Worm (Caenorhabditis elegans): Measurements from ENCODE around the gene fbxa-63.

fbxa-63 gene

ce11 chrIII:1271378-1271926 is 28.1 kb downstream of the fbxa-63 start, which contains the start of gene fbxa-31:
Gene fbxa-31 (minus strand): TSS chrIII:1271428.
- TF ChIP-seq cebp-1 (GFP tag; IDR thresholded peaks at IDR 0.05) (no peak), cebp-1 (tag; optimal IDR thresholded peaks at IDR 0.05) (peak; percentile 23), nhr-80 (tag; optimal IDR thresholded peaks at IDR 0.05) (peak; percentile 45), ztf-18 (tag; optimal IDR thresholded peaks at IDR 0.05) (no peak), ztf-28 (GFP tag; IDR thresholded peaks at IDR 0.05) (no peak), nfyb-1 (GFP tag; IDR thresholded peaks at IDR 0.05) (no peak), mxl-1 (tag; optimal IDR thresholded peaks at IDR 0.05) (no peak), lsl-1 (GFP tag; optimal IDR thresholded peaks at IDR 0.05) (no peak), sdz-38 (tag; optimal IDR thresholded peaks at IDR 0.05) (no peak), madf-3 (GFP tag; IDR thresholded peaks at IDR 0.05) (no peak), mes-4 (tag; optimal IDR thresholded peaks at IDR 0.05) (no peak), bed-2 (GFP tag; IDR thresholded peaks at IDR 0.05) (no peak)

DNA sequence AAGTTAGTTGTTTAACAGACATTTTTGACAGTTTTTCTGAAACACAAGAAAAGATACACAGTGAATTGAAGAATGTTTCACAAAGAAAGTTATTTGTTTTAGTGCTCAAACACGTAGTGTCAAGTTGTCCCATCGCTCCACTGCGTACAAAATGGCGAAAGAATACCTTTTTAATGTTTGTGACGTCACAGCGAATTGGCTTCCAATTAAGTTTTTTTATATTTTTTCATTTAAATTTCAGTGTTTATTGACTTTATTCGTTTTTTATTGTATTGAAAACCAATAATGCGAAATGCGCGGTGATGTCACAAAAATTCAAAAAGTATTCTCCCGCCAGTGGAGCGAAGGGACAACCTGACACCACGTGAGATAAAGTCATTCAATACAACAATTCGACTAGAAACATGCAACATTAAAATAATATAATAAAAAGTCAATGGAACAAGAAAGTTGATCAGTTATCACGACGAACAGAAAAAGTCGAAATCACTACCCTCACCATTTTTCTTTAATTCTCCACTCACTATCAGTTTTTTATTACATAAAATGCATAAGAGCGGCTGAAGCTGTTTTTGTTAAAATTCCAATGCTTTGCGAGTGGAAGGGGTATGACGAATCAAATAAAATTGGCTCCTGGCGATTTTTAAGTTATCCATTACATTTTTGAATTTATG is 30.5 kb downstream of the fbxa-63 start, which contains the start of gene fbxa-29:
Gene fbxa-29, minus strand, starts transcription at position 51 of the 674 bp plus-strand sequence.
- peak; percentile 30 for TF ChIP-seq nhr-80 (tag; optimal IDR thresholded peaks at IDR 0.05)
- no peak for TF ChIP-seq snpc-3.4 (tag; optimal IDR thresholded peaks at IDR 0.05)

ce11 chrIII:1275513-1275912 is 32.2 kb downstream of the fbxa-63 start, which contains the start of gene fbxa-30:
Gene fbxa-30 (minus strand): TSS chrIII:1275613.
- TF ChIP-seq cebp-1 (GFP tag; IDR thresholded peaks at IDR 0.05) (no peak), cebp-1 (tag; optimal IDR thresholded peaks at IDR 0.05) (peak; percentile 57), nhr-80 (tag; optimal IDR thresholded peaks at IDR 0.05) (peak; percentile 5), F49E8.2 (tag; optimal IDR thresholded peaks at IDR 0.05; ENCODE audit: insufficient read depth) (no peak)

ce11 chrIII:1279197-1279596 is 35.9 kb downstream of the fbxa-63 start:
- TF ChIP-seq egl-44 (GFP tag; IDR thresholded peaks at IDR 0.05) = peak; percentile 52; the same call in 1 of the 2 replicates
- TF ChIP-seq xnd-1 (tag; optimal IDR thresholded peaks at IDR 0.05) = no peak
- TF ChIP-seq K11D2.4 (GFP tag; IDR thresholded peaks at IDR 0.05) = no peak
- no peak for TF ChIP-seq ceh-40 (GFP tag; IDR thresholded peaks at IDR 0.05)
- no peak for TF ChIP-seq ceh-79 (tag; optimal IDR thresholded peaks at IDR 0.05)
- no peak for TF ChIP-seq T26A5.8 (tag; optimal IDR thresholded peaks at IDR 0.05)
- peak; percentile 46 for TF ChIP-seq nhr-90 (tag; optimal IDR thresholded peaks at IDR 0.05)
- TF ChIP-seq F39B2.1 (GFP tag; IDR thresholded peaks at IDR 0.05) = no peak
- no peak for TF ChIP-seq F10E7.11 (tag; optimal IDR thresholded peaks at IDR 0.05)
- peak; percentile 2 for TF ChIP-seq lin-40 (tag; optimal IDR thresholded peaks at IDR 0.05)
- no peak for TF ChIP-seq lin-54 (GFP tag; optimal IDR thresholded peaks at IDR 0.05)
- TF ChIP-seq hmg-1.2 (GFP tag; IDR thresholded peaks at IDR 0.05) = no peak
- no peak for TF ChIP-seq lsl-1 (GFP tag; optimal IDR thresholded peaks at IDR 0.05)
- no peak for TF ChIP-seq nfya-1 (tag; optimal IDR thresholded peaks at IDR 0.05; ENCODE audit: borderline replicate concordance, insufficient read depth)
- no peak for TF ChIP-seq ceh-100 (GFP tag; IDR thresholded peaks at IDR 0.05)
- TF ChIP-seq K12H6.12 (tag; optimal IDR thresholded peaks at IDR 0.05) = no peak
- no peak for TF ChIP-seq madf-8 (GFP tag; conservative IDR thresholded peaks at IDR 0.05)
- no peak for TF ChIP-seq rpc-1 (optimal IDR thresholded peaks at IDR 0.05)
- no peak for TF ChIP-seq rpc-1 (tag; optimal IDR thresholded peaks at IDR 0.05)
- TF ChIP-seq pbrm-1 (GFP tag; IDR thresholded peaks at IDR 0.05) = no peak
- no peak for TF ChIP-seq Y95B8A.8 (GFP tag; IDR thresholded peaks at IDR 0.05)
- no peak for TF ChIP-seq snpc-3.4 (tag; optimal IDR thresholded peaks at IDR 0.05)
- peak; percentile 69 for TF ChIP-seq unc-62 (GFP tag; optimal IDR thresholded peaks at IDR 0.05)
- peak; percentile 3 for TF ChIP-seq tlf-1 (GFP tag; optimal IDR thresholded peaks at IDR 0.05)
- no peak for TF ChIP-seq ama-1 (optimal IDR thresholded peaks at IDR 0.05)
- TF ChIP-seq ama-1 (GFP tag; optimal IDR thresholded peaks at IDR 0.05) = no peak
- TF ChIP-seq gei-17 (GFP tag; optimal IDR thresholded peaks at IDR 0.05) = no peak
- no peak for TF ChIP-seq F52B5.7 (tag; optimal IDR thresholded peaks at IDR 0.05)
- no peak for TF ChIP-seq hrde-1 (tag; optimal IDR thresholded peaks at IDR 0.05; ENCODE audit: borderline replicate concordance)
- no peak for TF ChIP-seq F37B4.10 (GFP tag; IDR thresholded peaks at IDR 0.05)
- TF ChIP-seq egl-18 (GFP tag; IDR thresholded peaks at IDR 0.05) = no peak

Measured in whole organism, young adult.